Fruit fly (Drosophila melanogaster) whole organism, embryonic: Measurements from ENCODE around the gene Ir93a.
A peak's percentile ranks its signal among the peaks of the same experiment; 100 is the strongest.

ENCODE experiments used
- ATbp ChIP-seq: fragments of 200-800 bp; sonication (Bioruptor generic); optimal IDR thresholded peaks from 2 replicates; lab custom pipeline; 2017; ENCODE audit warnings: missing biosample characterization, mild to moderate bottlenecking, missing genetic modification characterization, missing genetic modification reagents
- Atf-2 ChIP-seq: fragments of 200-800 bp; sonication (Bioruptor generic); optimal IDR thresholded peaks from 2 replicates; lab custom pipeline; 2016; ENCODE audit warnings: missing biosample characterization, missing genetic modification characterization
- Awh ChIP-seq: fragments of 200-800 bp; sonication (Bioruptor generic); IDR thresholded peaks from 2 replicates; pipeline ENCODE4, ENCODE4 v1.3.6; 2022; ENCODE audit warnings: missing biosample characterization, missing genetic modification characterization
- CG10565 ChIP-seq: fragments of 200-800 bp; sonication (Bioruptor generic); optimal IDR thresholded peaks from 3 replicates; lab custom pipeline; 2016; ENCODE audit warnings: missing biosample characterization, mild to moderate bottlenecking, missing genetic modification characterization
- CG10654 ChIP-seq: fragments of 200-800 bp; sonication (Bioruptor generic); optimal IDR thresholded peaks from 2 replicates; lab custom pipeline; 2016; ENCODE audit warnings: missing biosample characterization, missing genetic modification characterization
- CG12071 ChIP-seq: fragments of 200-800 bp; sonication (Bioruptor generic); optimal IDR thresholded peaks from 3 replicates; lab custom pipeline; 2018; ENCODE audit warnings: missing biosample characterization, mild to moderate bottlenecking, missing genetic modification characterization
- CG14441 ChIP-seq: fragments of 200-800 bp; sonication (Bioruptor generic); IDR thresholded peaks from 2 replicates; pipeline ENCODE4 v1.3.6; 2022; ENCODE audit warnings: missing biosample characterization, missing genetic modification characterization
- CG15269 ChIP-seq: fragments of 200-800 bp; sonication (Bioruptor generic); optimal IDR thresholded peaks from 2 replicates; lab custom pipeline; 2018; ENCODE audit warnings: missing biosample characterization, mild to moderate bottlenecking, missing genetic modification characterization, moderate library complexity
- CG15479 ChIP-seq: fragments of 200-800 bp; sonication (Bioruptor generic); optimal IDR thresholded peaks from 3 replicates; lab custom pipeline; 2019; ENCODE audit warnings: missing biosample characterization, mild to moderate bottlenecking, missing genetic modification characterization, moderate library complexity
- CG1603 ChIP-seq: fragments of 200-800 bp; sonication (Bioruptor generic); optimal IDR thresholded peaks from 2 replicates; lab custom pipeline; 2019; ENCODE audit warnings: missing biosample characterization, mild to moderate bottlenecking, missing genetic modification characterization, moderate library complexity
- CG17568 ChIP-seq: fragments of 200-800 bp; sonication (Bioruptor generic); optimal IDR thresholded peaks from 2 replicates; lab custom pipeline; 2018; ENCODE audit warnings: missing biosample characterization, mild to moderate bottlenecking, missing genetic modification characterization, moderate library complexity
- CG2129 ChIP-seq: fragments of 200-800 bp; sonication (Bioruptor generic); IDR thresholded peaks from 2 replicates; pipeline ENCODE4 v1.3.6; 2022; ENCODE audit warnings: missing biosample characterization, missing genetic modification characterization; ENCODE audit not compliant: partially characterized antibody
- CG3163 ChIP-seq: fragments of 200-800 bp; sonication (Bioruptor generic); optimal IDR thresholded peaks from 3 replicates; lab custom pipeline; 2016; ENCODE audit warnings: missing biosample characterization, missing genetic modification characterization
- CG34376 ChIP-seq: fragments of 200-800 bp; sonication (Bioruptor generic); optimal IDR thresholded peaks from 2 replicates; lab custom pipeline; 2018; ENCODE audit warnings: missing biosample characterization, mild to moderate bottlenecking, missing genetic modification characterization
- CG42726 ChIP-seq: fragments of 200-800 bp; sonication (Bioruptor generic); IDR thresholded peaks from 2 replicates; pipeline ENCODE4 v1.3.6; 2022; ENCODE audit warnings: missing biosample characterization, missing genetic modification characterization; ENCODE audit not compliant: partially characterized antibody
- CG4360 ChIP-seq: fragments of 200-800 bp; sonication (Bioruptor generic); IDR thresholded peaks from 2 replicates; pipeline ENCODE4 v1.3.6; 2022; ENCODE audit warnings: missing biosample characterization, missing genetic modification characterization
- CG6683 ChIP-seq: fragments of 200-800 bp; sonication (Bioruptor generic); optimal IDR thresholded peaks from 2 replicates; lab custom pipeline; 2017; ENCODE audit warnings: missing biosample characterization, mild to moderate bottlenecking, missing genetic modification characterization, missing genetic modification reagents
- CG7372 ChIP-seq: fragments of 200-800 bp; sonication (Bioruptor generic); IDR thresholded peaks from 2 replicates; pipeline ENCODE4 v1.3.6; 2022; ENCODE audit warnings: missing biosample characterization, missing genetic modification characterization
- D19B ChIP-seq: fragments of 200-800 bp; sonication (Bioruptor generic); optimal IDR thresholded peaks from 2 replicates; lab custom pipeline; 2017; ENCODE audit warnings: missing biosample characterization, mild to moderate bottlenecking, missing genetic modification characterization
- Doc2 ChIP-seq: fragments of 200-800 bp; sonication (Bioruptor generic); IDR thresholded peaks from 2 replicates; pipeline ENCODE4 v1.3.6; 2022; ENCODE audit warnings: missing biosample characterization, missing genetic modification characterization
- Fer3 ChIP-seq: fragments of 200-800 bp; sonication (Bioruptor generic); optimal IDR thresholded peaks from 2 replicates; lab custom pipeline; 2018; ENCODE audit warnings: missing biosample characterization, mild to moderate bottlenecking, missing genetic modification characterization, moderate library complexity
- GATAe ChIP-seq: fragments of 200-800 bp; sonication (Bioruptor generic); conservative IDR thresholded peaks from 2 replicates; pipeline ENCODE4 v1.3.6; 2022; ENCODE audit warnings: missing biosample characterization, missing genetic modification characterization
- Gsc ChIP-seq: fragments of 200-800 bp; sonication (Bioruptor generic); IDR thresholded peaks from 2 replicates; pipeline ENCODE4 v1.3.6; 2022; ENCODE audit warnings: missing biosample characterization, missing genetic modification characterization
- Mes4 ChIP-seq: fragments of 200-800 bp; sonication (Bioruptor generic); optimal IDR thresholded peaks from 2 replicates; lab custom pipeline; 2016; ENCODE audit warnings: missing biosample characterization, missing genetic modification characterization
- NC2α ChIP-seq: fragments of 200-800 bp; sonication (Bioruptor generic); optimal IDR thresholded peaks from 2 replicates; lab custom pipeline; 2016; ENCODE audit warnings: missing biosample characterization, missing genetic modification characterization
- Nf-YC ChIP-seq: fragments of 200-800 bp; optimal IDR thresholded peaks from 3 replicates; lab custom pipeline; 2019; ENCODE audit warnings: missing biosample characterization, mild to moderate bottlenecking, missing genetic modification characterization, moderate library complexity
- Optix ChIP-seq: fragments of 200-800 bp; sonication (Bioruptor generic); IDR thresholded peaks from 3 replicates; pipeline ENCODE4 v1.3.6; 2022; ENCODE audit warnings: missing biosample characterization, missing genetic modification characterization
- Sin3A ChIP-seq: fragments of >200 bp; optimal IDR thresholded peaks from 2 replicates; lab custom pipeline; 2018
- Sox100B ChIP-seq: fragments of 200-800 bp; sonication (Bioruptor generic); optimal IDR thresholded peaks from 3 replicates; lab custom pipeline; 2018; ENCODE audit warnings: missing biosample characterization, mild to moderate bottlenecking, missing genetic modification characterization
- Sry-β ChIP-seq: fragments of 200-800 bp; sonication (Bioruptor generic); optimal IDR thresholded peaks from 2 replicates; lab custom pipeline; 2018; ENCODE audit warnings: missing biosample characterization, mild to moderate bottlenecking, missing genetic modification characterization, moderate library complexity
- br ChIP-seq: fragments of >200 bp; optimal IDR thresholded peaks from 2 replicates; lab custom pipeline; 2017
- ci ChIP-seq: fragments of 200-800 bp; sonication (Bioruptor generic); IDR thresholded peaks from 3 replicates; pipeline ENCODE4 v1.3.6; 2022; ENCODE audit warnings: missing biosample characterization, missing genetic modification characterization
- crp ChIP-seq, 2 experiments: fragments of 200-800 bp; sonication (Bioruptor generic); optimal IDR thresholded peaks; 2 replicates in 1 of 2; 3 replicates in 1 of 2; lab custom pipeline; 2017; ENCODE audit warnings: missing biosample characterization in 2 of 2, missing genetic modification characterization in 2 of 2, mild to moderate bottlenecking in 1 of 2, moderate library complexity in 1 of 2
- ems ChIP-seq: fragments of 200-800 bp; sonication (Bioruptor generic); optimal IDR thresholded peaks from 3 replicates; lab custom pipeline; 2016; ENCODE audit warnings: missing biosample characterization, missing genetic modification characterization
- en ChIP-seq: fragments of 200-800 bp; sonication (Bioruptor generic); optimal IDR thresholded peaks from 2 replicates; lab custom pipeline; 2016; ENCODE audit warnings: missing biosample characterization, missing genetic modification characterization
- fd3F ChIP-seq: fragments of 200-800 bp; sonication (Bioruptor generic); optimal IDR thresholded peaks from 2 replicates; lab custom pipeline; 2018; ENCODE audit warnings: missing biosample characterization, mild to moderate bottlenecking, missing genetic modification characterization, moderate library complexity
- fd64A ChIP-seq: fragments of 200-800 bp; sonication (Bioruptor generic); optimal IDR thresholded peaks from 3 replicates; lab custom pipeline; 2018; ENCODE audit warnings: missing biosample characterization, mild to moderate bottlenecking, missing genetic modification characterization
- gro ChIP-seq: fragments of 200-800 bp; sonication (Bioruptor generic); optimal IDR thresholded peaks from 2 replicates; lab custom pipeline; 2016; ENCODE audit warnings: missing biosample characterization, missing genetic modification characterization
- ham ChIP-seq: fragments of 200-800 bp; sonication (Bioruptor generic); IDR thresholded peaks from 2 replicates; pipeline ENCODE4 v1.3.6; 2022; ENCODE audit warnings: missing biosample characterization, missing genetic modification characterization
- ind ChIP-seq: fragments of 200-800 bp; sonication (Bioruptor generic); optimal IDR thresholded peaks from 3 replicates; lab custom pipeline; 2016; ENCODE audit warnings: missing biosample characterization, missing genetic modification characterization
- insv ChIP-seq, 2 experiments: fragments of 200-800 bp; sonication (Bioruptor generic); optimal IDR thresholded peaks; 3 replicates each; lab custom pipeline; 2016 to 2018; ENCODE audit warnings: missing biosample characterization in 2 of 2, missing genetic modification characterization in 2 of 2
- jumu ChIP-seq: fragments of 200-800 bp; sonication (Bioruptor generic); optimal IDR thresholded peaks from 3 replicates; lab custom pipeline; 2016; ENCODE audit warnings: missing biosample characterization, missing genetic modification characterization
- ken ChIP-seq: fragments of 200-800 bp; sonication (Bioruptor generic); IDR thresholded peaks from 3 replicates; pipeline ENCODE4 v1.3.6; 2022; ENCODE audit warnings: missing biosample characterization, missing genetic modification characterization
- lilli ChIP-seq: fragments of 200-800 bp; sonication (Bioruptor generic); optimal IDR thresholded peaks from 3 replicates; lab custom pipeline; 2016; ENCODE audit warnings: missing biosample characterization, missing genetic modification characterization
- pan ChIP-seq, 4 experiments: fragments of >200 bp in 3 of 4; fragments of 200-800 bp in 1 of 4; sonication (Bioruptor generic) in 1 of 4; optimal IDR thresholded peaks in 3 of 4; IDR thresholded peaks in 1 of 4; 2 replicates each; pipeline versions ENCODE4 v1.3.6 to Lab custom; 2017 to 2022; ENCODE audit warnings: missing biosample characterization in 2 of 4, missing genetic modification characterization in 2 of 4, mixed read lengths in 1 of 4
- pita ChIP-seq: fragments of 200-800 bp; sonication (Bioruptor generic); optimal IDR thresholded peaks from 2 replicates; lab custom pipeline; 2017; ENCODE audit warnings: missing biosample characterization, mild to moderate bottlenecking, missing genetic modification characterization
- prd ChIP-seq, 3 experiments: fragments of >200 bp in 2 of 3; fragments of 200-800 bp in 1 of 3; sonication (Bioruptor generic) in 1 of 3; optimal IDR thresholded peaks in 2 of 3; IDR thresholded peaks in 1 of 3; 2 replicates in 2 of 3; 3 replicates in 1 of 3; pipeline versions ENCODE4 v1.3.6 to Lab custom; 2017 to 2022; ENCODE audit warnings: missing biosample characterization in 1 of 3, missing genetic modification characterization in 1 of 3
- sd ChIP-seq: fragments of 200-800 bp; sonication (Bioruptor generic); optimal IDR thresholded peaks from 3 replicates; lab custom pipeline; 2018; ENCODE audit warnings: missing biosample characterization, mild to moderate bottlenecking, missing genetic modification characterization, moderate library complexity
- toy ChIP-seq: fragments of 200-800 bp; sonication (Bioruptor generic); IDR thresholded peaks from 2 replicates; pipeline ENCODE4 v1.3.6; 2022; ENCODE audit warnings: missing biosample characterization, missing genetic modification characterization
- usp ChIP-seq: fragments of >200 bp; optimal IDR thresholded peaks from 2 replicates; lab custom pipeline; 2017; ENCODE audit warnings: missing biosample characterization, missing genetic modification characterization
- zen ChIP-seq: fragments of 200-800 bp; sonication (Bioruptor generic); optimal IDR thresholded peaks from 3 replicates; lab custom pipeline; 2018; ENCODE audit warnings: missing biosample characterization, mild to moderate bottlenecking, missing genetic modification characterization, moderate library complexity

The Ir93a gene

dm6 chr3R:20837242-20837664 lies 22.5 kb downstream of the Ir93a start (continued):
- TF ChIP-seq Atf-2 (GFP tag; lab: Kevin White, UChicago) (no peak), pita (GFP tag; lab: Kevin White, UChicago) (no peak), ci (GFP tag; lab: Robert Waterston, UW) (0 out of 3 replicates have a peak, but pooled peaks have one; percentile 30), Awh (GFP tag; lab: Robert Waterston, UW) (no peak), crp (GFP tag; optimal IDR thresholded peaks at IDR 0.05; lab: Kevin White, UChicago) (no peak), gro (GFP tag; lab: Kevin White, UChicago) (peak; percentile 11), toy (GFP tag; lab: Robert Waterston, UW) (no peak), ken (GFP tag; lab: Robert Waterston, UW) (no peak), Mes4 (no peak), Nf-YC (tag; lab: Kevin White, UChicago) (peak; percentile 6), ham (GFP tag; lab: Robert Waterston, UW) (no peak), br (lab: Kevin White, UChicago) (no peak), CG2129 (GFP tag; lab: Robert Waterston, UW) (no peak), ATbp (peak; percentile 1), NC2α (GFP tag; lab: Kevin White, UChicago) (no peak), Sry-β (GFP tag; lab: Kevin White, UChicago) (no peak), ind (GFP tag; lab: Kevin White, UChicago) (no peak), ems (GFP tag; lab: Kevin White, UChicago) (no peak), D19B (GFP tag; lab: Kevin White, UChicago) (no peak), insv (GFP tag; optimal IDR thresholded peaks at IDR 0.05; lab: Kevin White, UChicago) (no peak), jumu (GFP tag; lab: Kevin White, UChicago) (no peak), CG1603 (tag; lab: Kevin White, UChicago) (no peak), CG17568 (GFP tag; lab: Kevin White, UChicago) (no peak), pan (optimal IDR thresholded peaks at IDR 0.05; lab: Kevin White, UChicago) (no peak), pan (GFP tag; optimal IDR thresholded peaks at IDR 0.05 in 1 of 2, IDR thresholded peaks at IDR 0.05 in 1 of 2) (peak in 1 of 2 experiments; percentile 12), Fer3 (no peak), fd3F (no peak), prd (optimal IDR thresholded peaks at IDR 0.05; lab: Kevin White, UChicago) (no peak), prd (GFP tag; IDR thresholded peaks at IDR 0.05; lab: Robert Waterston, UW) (no peak), Doc2 (GFP tag; lab: Robert Waterston, UW) (no peak), Optix (no peak), Sin3A (lab: Kevin White, UChicago) (no peak), zen (tag; lab: Kevin White, UChicago) (no peak), Gsc (GFP tag; lab: Robert Waterston, UW) (no peak), CG10565 (GFP tag; lab: Kevin White, UChicago) (no peak), CG7372 (no peak), CG6683 (GFP tag; lab: Kevin White, UChicago) (no peak), CG3163 (GFP tag; lab: Kevin White, UChicago) (no peak), usp (GFP tag; lab: Kevin White, UChicago) (no peak), Sox100B (no peak), sd (tag; lab: Kevin White, UChicago) (peak; percentile 96), CG4360 (no peak), CG15269 (tag; lab: Kevin White, UChicago) (no peak), CG42726 (GFP tag; lab: Robert Waterston, UW) (no peak), CG10654 (GFP tag; lab: Kevin White, UChicago) (no peak), fd64A (GFP tag; lab: Kevin White, UChicago) (no peak), GATAe (peak; percentile 78), CG12071 (GFP tag; lab: Kevin White, UChicago) (peak; percentile 24), CG14441 (GFP tag; lab: Robert Waterston, UW) (no peak; the same call in 1 of the 2 replicates), CG34376 (GFP tag; lab: Kevin White, UChicago) (peak; percentile 62), CG15479 (no peak), en (GFP tag; lab: Kevin White, UChicago) (no peak), lilli (no peak)
